Worm (Caenorhabditis elegans): ENCODE data around the gene F55F3.4.
A peak's percentile ranks its signal among the peaks of the same experiment; 100 is the strongest.

The F55F3.4 gene

ce11 chrX:13811929-13812328 lies 26.6 kb downstream of the F55F3.4 start:
- TF ChIP-seq lin-14 (GFP tag; optimal IDR thresholded peaks at IDR 0.05): peak; percentile 81
- TF ChIP-seq lsy-2 (tag; optimal IDR thresholded peaks at IDR 0.05): no peak
- no peak for TF ChIP-seq nhr-76 (tag; optimal IDR thresholded peaks at IDR 0.05)
- no peak for TF ChIP-seq rnt-1 (tag; optimal IDR thresholded peaks at IDR 0.05)
- TF ChIP-seq jun-1 (tag; optimal IDR thresholded peaks at IDR 0.05): no peak
- TF ChIP-seq nhr-11 (tag; optimal IDR thresholded peaks at IDR 0.05): no peak
- TF ChIP-seq efl-1 (optimal IDR thresholded peaks at IDR 0.05): no peak
- peak in 1 of 2 experiments; percentile 2 for TF ChIP-seq efl-1 (GFP tag; optimal IDR thresholded peaks at IDR 0.05 in 1 of 2)
- no peak for TF ChIP-seq tlp-1 (tag; optimal IDR thresholded peaks at IDR 0.05)

ce11 chrX:13818791-13819190 lies 33.4 kb downstream of the F55F3.4 start:
- no peak for TF ChIP-seq lin-35 (GFP tag; optimal IDR thresholded peaks at IDR 0.05)
- no peak for TF ChIP-seq isw-1 (GFP tag; IDR thresholded peaks at IDR 0.05)
- peak; percentile 65 for TF ChIP-seq elt-2 (tag; optimal IDR thresholded peaks at IDR 0.05)
- TF ChIP-seq jun-1 (tag; optimal IDR thresholded peaks at IDR 0.05): no peak
- no peak for TF ChIP-seq nhr-47 (tag; optimal IDR thresholded peaks at IDR 0.05)

- TF ChIP-seq lsy-2 (tag; optimal IDR thresholded peaks at IDR 0.05): no peak
- TF ChIP-seq efl-1 (optimal IDR thresholded peaks at IDR 0.05): no peak
- TF ChIP-seq efl-1 (GFP tag; optimal IDR thresholded peaks at IDR 0.05 in 1 of 2): peak in 1 of 2 experiments; percentile 16
These were observed 38.1 kb downstream of the F55F3.4 start, which contains the start of gene twk-23 for ce11 chrX:13823482-13823881. twk-23 (minus strand) TSS chrX:13823582.

ce11 chrX:13833448-13833847 lies 48.1 kb downstream of the F55F3.4 start:
- TF ChIP-seq snpc-4 (tag; optimal IDR thresholded peaks at IDR 0.05) (peak; percentile 63), unc-98 (GFP tag; IDR thresholded peaks at IDR 0.05) (no peak), lin-39 (tag; optimal IDR thresholded peaks at IDR 0.05) (no peak), nhr-11 (tag; optimal IDR thresholded peaks at IDR 0.05) (no peak), egl-13 (tag; optimal IDR thresholded peaks at IDR 0.05) (no peak), mep-1 (tag; optimal IDR thresholded peaks at IDR 0.05) (no peak)

- no peak for TF ChIP-seq elt-2 (tag; optimal IDR thresholded peaks at IDR 0.05)
- TF ChIP-seq dsc-1 (tag; optimal IDR thresholded peaks at IDR 0.05): no peak
- no peak for TF ChIP-seq ceh-90 (tag; optimal IDR thresholded peaks at IDR 0.05)
- no peak for TF ChIP-seq unc-86 (tag; optimal IDR thresholded peaks at IDR 0.05)
- TF ChIP-seq sup-37 (GFP tag; optimal IDR thresholded peaks at IDR 0.05): no peak
- TF ChIP-seq lin-14 (GFP tag; optimal IDR thresholded peaks at IDR 0.05): no peak
- TF ChIP-seq mdl-1 (tag; optimal IDR thresholded peaks at IDR 0.05): no peak
- no peak for TF ChIP-seq nhr-20 (tag; optimal IDR thresholded peaks at IDR 0.05)
- TF ChIP-seq nhr-28 (tag; optimal IDR thresholded peaks at IDR 0.05): no peak
- no peak for TF ChIP-seq lin-35 (GFP tag; optimal IDR thresholded peaks at IDR 0.05)
- no peak for TF ChIP-seq Y116A8C.19 (tag; optimal IDR thresholded peaks at IDR 0.05; ENCODE audit: borderline replicate concordance)
- TF ChIP-seq fkh-8 (tag; optimal IDR thresholded peaks at IDR 0.05): no peak
- no peak for TF ChIP-seq pax-3 (tag; optimal IDR thresholded peaks at IDR 0.05)
- no peak for TF ChIP-seq elt-3 (tag; optimal IDR thresholded peaks at IDR 0.05)
These were observed 48.8 kb downstream of the F55F3.4 start, which contains the start of gene F19D8.2 for ce11 chrX:13834127-13834526. F19D8.2 (plus strand) TSS chrX:13834427.

- peak; percentile 65 for TF ChIP-seq fkh-8 (tag; optimal IDR thresholded peaks at IDR 0.05)
- TF ChIP-seq nhr-71 (tag; optimal IDR thresholded peaks at IDR 0.05): peak; percentile 17
- peak; percentile 31 for TF ChIP-seq hlh-4 (tag; optimal IDR thresholded peaks at IDR 0.05)
- TF ChIP-seq nhr-12 (tag; optimal IDR thresholded peaks at IDR 0.05): no peak
- TF ChIP-seq pax-3 (tag; optimal IDR thresholded peaks at IDR 0.05): peak; percentile 61
- peak; percentile 5 for TF ChIP-seq ceh-8 (GFP tag; optimal IDR thresholded peaks at IDR 0.05)
- peak; percentile 81 for TF ChIP-seq dsc-1 (tag; optimal IDR thresholded peaks at IDR 0.05)
- TF ChIP-seq pqm-1 (tag; optimal IDR thresholded peaks at IDR 0.05): no peak
- no peak for TF ChIP-seq tbx-2 (tag; optimal IDR thresholded peaks at IDR 0.05)
These were observed 52.7 kb downstream of the F55F3.4 start for ce11 chrX:13838019-13838418.
